Fruit fly (Drosophila melanogaster) whole organism, wandering third instar larva: ENCODE measurements around the gene Nct.

Experiments
- Abd-B ChIP-seq: fragments of >200 bp; optimal IDR thresholded peaks from 2 replicates; lab custom pipeline; 2017; ENCODE audit warnings: missing biosample characterization, missing genetic modification characterization
- CG32264 ChIP-seq: fragments of 200-800 bp; sonication (Bioruptor generic); optimal IDR thresholded peaks from 2 replicates; lab custom pipeline; 2016; ENCODE audit warnings: missing biosample characterization, missing genetic modification characterization
- CG9705 ChIP-seq: fragments of 200-800 bp; sonication (Bioruptor generic); optimal IDR thresholded peaks from 2 replicates; lab custom pipeline; 2018; ENCODE audit warnings: missing biosample characterization, mild to moderate bottlenecking, missing genetic modification characterization
- CrebA ChIP-seq: fragments of 200-800 bp; sonication (Bioruptor generic); optimal IDR thresholded peaks from 2 replicates; lab custom pipeline; 2016; ENCODE audit warnings: missing biosample characterization, mild to moderate bottlenecking, missing genetic modification characterization, borderline replicate concordance
- Dif ChIP-seq: fragments of 200-275, 200-300 bp; sonication (Bioruptor generic); optimal IDR thresholded peaks from 2 replicates; lab custom pipeline; 2018; ENCODE audit warnings: missing biosample characterization, missing genetic modification characterization; ENCODE audit not compliant: partially characterized antibody
- GATAd ChIP-seq: sonication (Bioruptor generic); optimal IDR thresholded peaks from 2 replicates; lab custom pipeline; 2016; ENCODE audit warnings: missing biosample characterization, missing genetic modification characterization
- HLH106 ChIP-seq: fragments of 200-800 bp; optimal IDR thresholded peaks from 3 replicates; lab custom pipeline; 2019; ENCODE audit warnings: missing biosample characterization, mild to moderate bottlenecking, missing genetic modification characterization, moderate library complexity
- Hnf4 ChIP-seq: fragments of 200-800 bp; sonication (Bioruptor generic); optimal IDR thresholded peaks from 2 replicates; lab custom pipeline; 2016; ENCODE audit warnings: missing biosample characterization, mild to moderate bottlenecking, missing genetic modification characterization
- Hr83 ChIP-seq: fragments of 200-300 bp; sonication (Bioruptor generic); optimal IDR thresholded peaks from 2 replicates; lab custom pipeline; 2016; ENCODE audit warnings: missing biosample characterization, mild to moderate bottlenecking, missing genetic modification characterization, moderate library complexity; ENCODE audit not compliant: poor library complexity, severe bottlenecking
- Jra ChIP-seq: sonication (Bioruptor generic); optimal IDR thresholded peaks from 2 replicates; lab custom pipeline; 2016; ENCODE audit warnings: missing biosample characterization, missing genetic modification characterization
- Mio ChIP-seq: sonication (Bioruptor generic); optimal IDR thresholded peaks from 2 replicates; lab custom pipeline; 2016; ENCODE audit warnings: missing biosample characterization, missing genetic modification characterization
- Myc ChIP-seq: fragments of >200 bp; optimal IDR thresholded peaks from 2 replicates; lab custom pipeline; 2017
- N ChIP-seq: fragments of >200 bp; optimal IDR thresholded peaks from 2 replicates; lab custom pipeline; 2018; ENCODE audit warnings: missing biosample characterization, missing external identifiers, missing genetic modification characterization
- OdsH ChIP-seq: fragments of 200-800 bp; sonication (Bioruptor generic); optimal IDR thresholded peaks from 2 replicates; lab custom pipeline; 2016; ENCODE audit warnings: missing biosample characterization, mild to moderate bottlenecking, missing genetic modification characterization
- Rel ChIP-seq, 2 experiments: fragments of 200-800 bp; sonication (Bioruptor generic) in 1 of 2; optimal IDR thresholded peaks; 2 replicates in 1 of 2; 3 replicates in 1 of 2; lab custom pipeline; 2016 to 2019; ENCODE audit warnings: mild to moderate bottlenecking in 2 of 2, missing biosample characterization in 2 of 2, missing genetic modification characterization in 2 of 2, moderate library complexity in 1 of 2
- Sp1 ChIP-seq: fragments of 200-800 bp; sonication (Bioruptor generic); optimal IDR thresholded peaks from 3 replicates; lab custom pipeline; 2019; ENCODE audit warnings: missing biosample characterization, mild to moderate bottlenecking, missing genetic modification characterization, moderate library complexity
- Vsx2 ChIP-seq: fragments of 200-300, 225-300 bp; sonication (Bioruptor generic); optimal IDR thresholded peaks from 2 replicates; lab custom pipeline; 2018; ENCODE audit warnings: missing biosample characterization, missing genetic modification characterization; ENCODE audit not compliant: partially characterized antibody
- br ChIP-seq: fragments of 200-800 bp; sonication (Bioruptor generic); optimal IDR thresholded peaks from 2 replicates; lab custom pipeline; 2016; ENCODE audit warnings: missing biosample characterization, missing genetic modification characterization
- brk ChIP-seq: fragments of 200-800 bp; sonication (Bioruptor generic); optimal IDR thresholded peaks from 2 replicates; lab custom pipeline; 2016; ENCODE audit warnings: missing biosample characterization, mild to moderate bottlenecking, missing genetic modification characterization
- dl ChIP-seq, 2 experiments: fragments of 175-275, 200-275 bp in 1 of 2; fragments of 200-275 bp in 1 of 2; sonication (Bioruptor generic); optimal IDR thresholded peaks; lab custom pipeline; 2018; ENCODE audit warnings: mild to moderate bottlenecking in 2 of 2, missing biosample characterization in 2 of 2, missing genetic modification characterization in 2 of 2, moderate library complexity in 2 of 2; ENCODE audit not compliant: partially characterized antibody in 2 of 2, insufficient read depth in 1 of 2
- dmrt93B ChIP-seq: fragments of 200-800 bp; sonication (Bioruptor generic); optimal IDR thresholded peaks from 2 replicates; lab custom pipeline; 2018; ENCODE audit warnings: missing biosample characterization, mild to moderate bottlenecking, missing genetic modification characterization
- dsf ChIP-seq: sonication (Bioruptor generic); optimal IDR thresholded peaks from 2 replicates; lab custom pipeline; 2016; ENCODE audit warnings: missing biosample characterization, missing genetic modification characterization, borderline replicate concordance
- ey ChIP-seq: fragments of 200-800 bp; sonication (Bioruptor generic); optimal IDR thresholded peaks from 2 replicates; lab custom pipeline; 2016; ENCODE audit warnings: missing biosample characterization, missing genetic modification characterization
- foxo ChIP-seq, 2 experiments: fragments of 200-800 bp; sonication (Bioruptor generic); optimal IDR thresholded peaks; 2 replicates in 1 of 2; 3 replicates in 1 of 2; lab custom pipeline; 2016 to 2017; ENCODE audit warnings: missing biosample characterization in 2 of 2, missing genetic modification characterization in 2 of 2
- fru ChIP-seq: fragments of 200-800 bp; sonication (Bioruptor generic); optimal IDR thresholded peaks from 3 replicates; lab custom pipeline; 2016; ENCODE audit warnings: missing biosample characterization, mild to moderate bottlenecking, missing genetic modification characterization
- h ChIP-seq: fragments of 200-800 bp; sonication (Bioruptor generic); optimal IDR thresholded peaks from 3 replicates; lab custom pipeline; 2016; ENCODE audit warnings: missing biosample characterization, mild to moderate bottlenecking, missing genetic modification characterization
- jim ChIP-seq: fragments of 175-275, 200-325 bp; sonication (Bioruptor generic); optimal IDR thresholded peaks from 2 replicates; lab custom pipeline; 2016; ENCODE audit warnings: missing biosample characterization, mild to moderate bottlenecking, missing genetic modification characterization
- lola ChIP-seq: fragments of >200 bp; optimal IDR thresholded peaks from 2 replicates; lab custom pipeline; 2017; ENCODE audit warnings: missing biosample characterization, missing genetic modification characterization
- pan ChIP-seq: fragments of >200 bp; optimal IDR thresholded peaks from 2 replicates; lab custom pipeline; 2017
- psq ChIP-seq: fragments of 200-800 bp; sonication (Bioruptor generic); optimal IDR thresholded peaks from 3 replicates; lab custom pipeline; 2017; ENCODE audit warnings: missing biosample characterization, mild to moderate bottlenecking, missing genetic modification characterization, moderate library complexity
- rgr ChIP-seq: fragments of 200-800 bp; sonication (Bioruptor generic); optimal IDR thresholded peaks from 3 replicates; lab custom pipeline; 2016; ENCODE audit warnings: missing biosample characterization, mild to moderate bottlenecking, missing genetic modification characterization
- sage ChIP-seq: fragments of 200-800 bp; sonication (Bioruptor generic); optimal IDR thresholded peaks from 2 replicates; lab custom pipeline; 2016; ENCODE audit warnings: missing biosample characterization, mild to moderate bottlenecking, missing genetic modification characterization
- sv ChIP-seq: fragments of 200-800 bp; sonication (Bioruptor generic); optimal IDR thresholded peaks from 3 replicates; lab custom pipeline; 2016; ENCODE audit warnings: missing biosample characterization, missing genetic modification characterization
- tai ChIP-seq: sonication (Bioruptor generic); optimal IDR thresholded peaks from 2 replicates; lab custom pipeline; 2016; ENCODE audit warnings: missing biosample characterization, missing genetic modification characterization
- usp ChIP-seq: fragments of >200 bp; optimal IDR thresholded peaks from 2 replicates; lab custom pipeline; 2017; ENCODE audit warnings: missing biosample characterization, missing genetic modification characterization

The Nct gene

DNA sequence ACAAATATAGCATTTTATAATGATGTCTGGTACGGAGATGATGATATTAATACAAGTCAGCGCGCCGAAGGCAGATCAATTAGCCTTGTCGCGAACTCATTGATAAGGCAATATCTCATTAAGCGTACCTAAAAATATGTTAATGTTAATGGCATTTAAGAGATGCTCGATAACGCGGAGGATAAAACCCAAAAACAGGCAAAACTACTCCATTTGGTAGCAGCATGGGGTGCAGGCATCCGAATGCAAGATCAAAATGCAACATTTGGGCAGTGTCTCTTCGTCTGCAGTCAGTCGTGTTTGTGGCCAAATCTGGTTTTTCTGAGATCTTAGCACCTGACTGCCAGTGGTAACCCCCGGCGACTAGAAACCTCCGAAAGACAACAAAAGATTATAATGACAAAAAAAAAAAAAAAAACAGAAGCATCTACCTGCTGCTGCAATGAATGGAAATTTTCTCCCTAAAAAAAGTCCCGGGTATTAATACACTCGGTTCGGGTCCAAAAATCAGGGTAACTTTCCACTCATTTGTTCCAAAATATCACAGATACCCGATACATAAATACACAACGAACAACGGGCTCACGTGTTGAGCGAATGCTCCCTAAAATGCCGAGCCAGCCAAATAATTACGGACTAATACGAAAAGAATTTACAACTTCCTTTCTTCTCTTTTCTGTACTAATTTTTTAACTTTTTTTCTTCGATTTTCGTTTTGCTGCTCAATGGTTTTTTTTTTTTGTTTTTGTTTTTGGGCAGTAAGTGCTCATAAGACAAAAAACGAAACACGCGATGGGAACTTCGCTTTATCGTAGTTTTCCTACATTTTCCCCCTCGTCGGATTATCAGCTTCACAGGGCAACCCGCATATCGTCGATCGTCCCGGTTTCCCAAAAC lies 5.2 kb upstream of the Nct start:
- TF ChIP-seq Rel (GFP tag; optimal IDR thresholded peaks at IDR 0.05; lab: Kevin White, UChicago) (no peak), Rel (tag; optimal IDR thresholded peaks at IDR 0.05; lab: Kevin White, UChicago) (peak; percentile 52), Dif (GFP tag; lab: Kevin White, UChicago) (no peak)
- TF ChIP-seq, all 38 proteins: peak for 1

DNA sequence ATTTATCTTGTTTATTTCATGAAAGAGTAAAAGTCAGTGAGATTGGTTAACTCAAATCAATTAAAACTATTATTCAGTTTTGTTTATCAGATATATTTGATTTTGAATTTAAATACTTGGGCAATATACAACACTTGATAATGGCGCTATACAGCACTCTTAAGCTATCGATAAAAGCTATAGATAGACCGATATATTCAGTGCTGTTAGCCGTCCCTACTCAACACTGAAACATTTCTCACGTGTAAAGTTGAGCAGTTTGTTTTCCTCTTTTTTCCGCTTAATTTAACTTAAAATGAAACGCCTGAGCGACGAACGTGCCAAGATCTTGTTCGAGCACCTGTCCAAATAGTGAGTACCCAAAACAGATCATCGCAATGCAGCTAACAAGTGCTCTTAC lies 981 bp upstream of the Nct start, which contains the start of gene CG7006:
Gene CG7006, plus strand, starts transcription at position 208 of the 400 bp plus-strand sequence.
- TF ChIP-seq dmrt93B (GFP tag; lab: Kevin White, UChicago) (peak; percentile 54), Mio (GFP tag; lab: Kevin White, UChicago) (peak; percentile 2), tai (GFP tag; lab: Kevin White, UChicago) (no peak), dl (GFP tag; optimal IDR thresholded peaks at IDR 0.05; lab: Kevin White, UChicago; ENCODE audit: insufficient read depth in 1 of 2, partially characterized antibody in 2 of 2) (no peak), Jra (peak; percentile 89), GATAd (GFP tag; lab: Kevin White, UChicago) (peak; percentile 46), brk (GFP tag; lab: Kevin White, UChicago) (no peak), pan (lab: Kevin White, UChicago) (no peak), HLH106 (tag; lab: Kevin White, UChicago) (peak; percentile 69), rgr (peak; percentile 89), Abd-B (GFP tag; lab: Kevin White, UChicago) (no peak), br (peak; percentile 80), Dif (GFP tag; lab: Kevin White, UChicago) (no peak), OdsH (GFP tag; lab: Kevin White, UChicago) (peak; percentile 71), psq (GFP tag; lab: Kevin White, UChicago) (peak; percentile 74), fru (GFP tag; lab: Kevin White, UChicago) (no peak), lola (GFP tag; lab: Kevin White, UChicago) (no peak), sv (GFP tag; lab: Kevin White, UChicago) (peak; percentile 78), dsf (GFP tag; lab: Kevin White, UChicago) (peak; percentile 76), h (GFP tag; lab: Kevin White, UChicago) (peak; percentile 85), foxo (GFP tag; optimal IDR thresholded peaks at IDR 0.05; lab: Kevin White, UChicago) (peak in 1 of 2 experiments; percentile 88), sage (no peak), ey (peak; percentile 74), Hnf4 (GFP tag; lab: Kevin White, UChicago) (peak; percentile 97), N (GFP tag; lab: Kevin White, UChicago) (no peak), Myc (peak; percentile 63), CG32264 (GFP tag; lab: Kevin White, UChicago) (no peak), Vsx2 (peak; percentile 21), CrebA (GFP tag; lab: Kevin White, UChicago) (no peak), Sp1 (GFP tag; lab: Kevin White, UChicago) (no peak), CG9705 (GFP tag; lab: Kevin White, UChicago) (peak; percentile 74), Hr83 (GFP tag; lab: Kevin White, UChicago) (peak; percentile 98), Rel (GFP tag; optimal IDR thresholded peaks at IDR 0.05; lab: Kevin White, UChicago) (no peak), Rel (tag; optimal IDR thresholded peaks at IDR 0.05; lab: Kevin White, UChicago) (peak; percentile 27), jim (GFP tag; lab: Kevin White, UChicago) (peak; percentile 27)

DNA sequence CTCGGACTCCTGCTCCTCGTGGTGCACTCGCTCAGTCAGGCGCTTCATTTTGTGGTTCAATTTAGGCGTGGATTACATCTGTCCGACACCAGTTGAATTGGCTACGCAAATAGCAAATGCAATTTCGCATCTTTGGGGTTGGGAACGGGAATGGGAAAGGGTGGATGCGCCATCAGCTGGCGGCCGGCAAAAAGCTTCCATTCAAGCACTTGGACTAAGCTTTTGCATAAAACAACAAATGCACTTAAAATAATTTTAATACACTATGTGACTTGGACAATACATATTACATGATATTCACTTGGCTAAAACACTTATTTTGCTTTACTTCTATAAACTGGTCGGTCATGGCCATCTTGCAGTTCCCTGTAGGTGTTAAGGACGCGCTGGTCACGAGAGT lies 4.7 kb downstream of the Nct start, which contains the start of gene HDAC11:
Gene HDAC11, minus strand, starts transcription at position 101 of the 400 bp plus-strand sequence.
- TF ChIP-seq h (GFP tag; lab: Kevin White, UChicago): no peak
- TF ChIP-seq jim (GFP tag; lab: Kevin White, UChicago): no peak
- TF ChIP-seq OdsH (GFP tag; lab: Kevin White, UChicago): no peak
- TF ChIP-seq Sp1 (GFP tag; lab: Kevin White, UChicago): no peak
- TF ChIP-seq Rel (GFP tag; optimal IDR thresholded peaks at IDR 0.05; lab: Kevin White, UChicago): no peak
- no peak for TF ChIP-seq Rel (tag; optimal IDR thresholded peaks at IDR 0.05; lab: Kevin White, UChicago)
- TF ChIP-seq ey: no peak
- TF ChIP-seq HLH106 (tag; lab: Kevin White, UChicago): no peak
- no peak for TF ChIP-seq sv (GFP tag; lab: Kevin White, UChicago)
- TF ChIP-seq Hr83 (GFP tag; lab: Kevin White, UChicago): no peak
- TF ChIP-seq GATAd (GFP tag; lab: Kevin White, UChicago): no peak
- no peak for TF ChIP-seq Jra
- TF ChIP-seq usp (GFP tag; lab: Kevin White, UChicago): no peak
- TF ChIP-seq Myc: no peak
